Fruit fly (Drosophila melanogaster) whole organism, embryonic: ENCODE measurements around the gene SP555.

Source experiments
- Adf1 ChIP-seq: fragments of 200-800 bp; sonication (Bioruptor generic); IDR thresholded peaks from 2 replicates; pipeline ENCODE4 v1.3.6; 2022; ENCODE audit warnings: missing biosample characterization, missing genetic modification characterization
- B-H1 ChIP-seq: fragments of 200-800 bp; sonication (Bioruptor generic); IDR thresholded peaks from 3 replicates; pipeline ENCODE4 v1.3.6; 2022; ENCODE audit warnings: missing biosample characterization, missing genetic modification characterization
- CG10462 ChIP-seq: fragments of 200-800 bp; sonication (Bioruptor generic); optimal IDR thresholded peaks from 2 replicates; lab custom pipeline; 2016; ENCODE audit warnings: missing biosample characterization, missing genetic modification characterization
- CG10979 ChIP-seq: fragments of 200-800 bp; sonication (Bioruptor generic); optimal IDR thresholded peaks from 2 replicates; lab custom pipeline; 2018; ENCODE audit warnings: missing biosample characterization, mild to moderate bottlenecking, missing genetic modification characterization, moderate library complexity
- CG11398 ChIP-seq: fragments of 200-800 bp; sonication (Bioruptor generic); optimal IDR thresholded peaks from 2 replicates; lab custom pipeline; 2016; ENCODE audit warnings: missing biosample characterization, missing genetic modification characterization
- CG12659 ChIP-seq: fragments of 200-800 bp; sonication (Bioruptor generic); optimal IDR thresholded peaks from 3 replicates; lab custom pipeline; 2017; ENCODE audit warnings: mild to moderate bottlenecking, missing biosample characterization, missing genetic modification reagents, missing genetic modification characterization
- CG14441 ChIP-seq: fragments of 200-800 bp; sonication (Bioruptor generic); IDR thresholded peaks from 2 replicates; pipeline ENCODE4 v1.3.6; 2022; ENCODE audit warnings: missing biosample characterization, missing genetic modification characterization
- CG14860 ChIP-seq: fragments of 200-800 bp; sonication (Bioruptor generic); IDR thresholded peaks from 3 replicates; pipeline ENCODE4 v1.3.6; 2022; ENCODE audit warnings: missing biosample characterization, missing genetic modification characterization; ENCODE audit not compliant: partially characterized antibody
- CG14965 ChIP-seq: fragments of 200-800 bp; sonication (Bioruptor generic); optimal IDR thresholded peaks from 2 replicates; lab custom pipeline; 2016; ENCODE audit warnings: missing biosample characterization, missing genetic modification characterization, borderline replicate concordance
- CG1529 ChIP-seq: fragments of 200-800 bp; sonication (Bioruptor generic); optimal IDR thresholded peaks from 3 replicates; lab custom pipeline; 2018; ENCODE audit warnings: missing biosample characterization, missing genetic modification characterization
- CG15479 ChIP-seq: fragments of 200-800 bp; sonication (Bioruptor generic); optimal IDR thresholded peaks from 3 replicates; lab custom pipeline; 2019; ENCODE audit warnings: missing biosample characterization, mild to moderate bottlenecking, missing genetic modification characterization, moderate library complexity
- CG17359 ChIP-seq: fragments of 200-800 bp; sonication (Bioruptor generic); optimal IDR thresholded peaks from 3 replicates; lab custom pipeline; 2018; ENCODE audit warnings: missing biosample characterization, mild to moderate bottlenecking, missing genetic modification characterization, moderate library complexity
- CG18476 ChIP-seq: fragments of 200-800 bp; sonication (Bioruptor generic); optimal IDR thresholded peaks from 2 replicates; lab custom pipeline; 2016; ENCODE audit warnings: missing biosample characterization, mild to moderate bottlenecking, missing genetic modification characterization
- CG2678 ChIP-seq: fragments of 200-800 bp; sonication (Bioruptor generic); optimal IDR thresholded peaks from 3 replicates; lab custom pipeline; 2019; ENCODE audit warnings: missing biosample characterization, mild to moderate bottlenecking, missing genetic modification characterization, moderate library complexity
- CG2889 ChIP-seq: fragments of 200-800 bp; sonication (Bioruptor generic); IDR thresholded peaks from 3 replicates; pipeline ENCODE4 v1.3.6; 2022; ENCODE audit warnings: missing biosample characterization, missing genetic modification characterization
- CG32532 ChIP-seq: fragments of 200-800 bp; sonication (Bioruptor generic); IDR thresholded peaks from 2 replicates; pipeline ENCODE4 v1.3.6; 2022; ENCODE audit warnings: missing biosample characterization, missing genetic modification characterization
- CG34376 ChIP-seq: fragments of 200-800 bp; sonication (Bioruptor generic); optimal IDR thresholded peaks from 2 replicates; lab custom pipeline; 2018; ENCODE audit warnings: missing biosample characterization, mild to moderate bottlenecking, missing genetic modification characterization
- CG6791 ChIP-seq: fragments of 200-800 bp; sonication (Bioruptor generic); IDR thresholded peaks from 3 replicates; pipeline ENCODE4 v1.3.6; 2022; ENCODE audit warnings: missing biosample characterization, missing genetic modification characterization; ENCODE audit not compliant: partially characterized antibody
- CG7271 ChIP-seq: fragments of 200-800 bp; sonication (Bioruptor generic); optimal IDR thresholded peaks from 2 replicates; lab custom pipeline; 2018; ENCODE audit warnings: missing biosample characterization, mild to moderate bottlenecking, missing genetic modification characterization, moderate library complexity
- CG7556 ChIP-seq: fragments of 200-800 bp; sonication (Bioruptor generic); optimal IDR thresholded peaks from 2 replicates; lab custom pipeline; 2017; ENCODE audit warnings: missing biosample characterization, mild to moderate bottlenecking, missing genetic modification characterization
- CG7745 ChIP-seq: fragments of 200-800 bp; sonication (Bioruptor generic); optimal IDR thresholded peaks from 2 replicates; lab custom pipeline; 2018; ENCODE audit warnings: missing biosample characterization, mild to moderate bottlenecking, missing genetic modification characterization, moderate library complexity
- CG9215 ChIP-seq: fragments of 200-800 bp; sonication (Bioruptor generic); IDR thresholded peaks from 2 replicates; pipeline ENCODE4 v1.3.6; 2022; ENCODE audit warnings: missing biosample characterization, missing genetic modification characterization
- CG9797 ChIP-seq: fragments of 200-800 bp; sonication (Bioruptor generic); optimal IDR thresholded peaks from 3 replicates; lab custom pipeline; 2018; ENCODE audit warnings: missing biosample characterization, mild to moderate bottlenecking, missing genetic modification characterization
- CG9876 ChIP-seq: fragments of 200-800 bp; sonication (Bioruptor generic); optimal IDR thresholded peaks from 2 replicates; lab custom pipeline; 2016; ENCODE audit warnings: missing biosample characterization, missing genetic modification characterization
- E2f1 ChIP-seq: fragments of 200-800 bp; sonication (Bioruptor generic); IDR thresholded peaks from 2 replicates; pipeline ENCODE4 v1.3.6; 2022; ENCODE audit warnings: missing biosample characterization, missing genetic modification characterization
- Gsc ChIP-seq: fragments of 200-800 bp; sonication (Bioruptor generic); IDR thresholded peaks from 2 replicates; pipeline ENCODE4 v1.3.6; 2022; ENCODE audit warnings: missing biosample characterization, missing genetic modification characterization
- HmgZ ChIP-seq: fragments of 200-800 bp; sonication (Bioruptor generic); optimal IDR thresholded peaks from 2 replicates; lab custom pipeline; 2018; ENCODE audit warnings: missing biosample characterization, mild to moderate bottlenecking, missing genetic modification characterization
- Nf-YA ChIP-seq: fragments of 200-800 bp; sonication (Bioruptor generic); IDR thresholded peaks from 2 replicates; pipeline ENCODE4 v1.3.6; 2022; ENCODE audit warnings: missing biosample characterization, missing genetic modification characterization
- Rfx ChIP-seq: fragments of 200-800 bp; sonication (Bioruptor generic); IDR thresholded peaks from 2 replicates; pipeline ENCODE4 v1.3.6; 2022; ENCODE audit warnings: missing biosample characterization, missing genetic modification characterization
- Scr ChIP-seq: fragments of 200-800 bp; sonication (Bioruptor generic); IDR thresholded peaks from 2 replicates; pipeline ENCODE4 v1.3.6; 2022; ENCODE audit warnings: missing biosample characterization, missing genetic modification characterization; ENCODE audit not compliant: partially characterized antibody
- Trl ChIP-seq, 3 experiments: fragments of >200 bp in 2 of 3; fragments of 200-800 bp in 1 of 3; sonication (Bioruptor generic) in 1 of 3; optimal IDR thresholded peaks; 2 replicates in 1 of 3; 3 replicates in 2 of 3; lab custom pipeline; 2016 to 2017; ENCODE audit warnings: missing biosample characterization in 1 of 3, missing genetic modification characterization in 1 of 3
- YL-1 ChIP-seq: fragments of 200-800 bp; sonication (Bioruptor generic); optimal IDR thresholded peaks from 3 replicates; lab custom pipeline; 2017; ENCODE audit warnings: missing biosample characterization, mild to moderate bottlenecking, missing genetic modification characterization
- ara ChIP-seq: fragments of 200-800 bp; sonication (Bioruptor generic); IDR thresholded peaks from 2 replicates; pipeline ENCODE4 v1.3.6; 2022; ENCODE audit warnings: missing biosample characterization, missing genetic modification characterization
- bcd ChIP-seq: fragments of 200-800 bp; sonication (Bioruptor generic); optimal IDR thresholded peaks from 2 replicates; lab custom pipeline; 2017; ENCODE audit warnings: missing biosample characterization, mild to moderate bottlenecking, missing genetic modification characterization
- cad ChIP-seq: fragments of >200 bp; optimal IDR thresholded peaks from 2 replicates; lab custom pipeline; 2017; ENCODE audit warnings: missing biosample characterization, missing genetic modification characterization
- chif ChIP-seq, 2 experiments: fragments of 200-800 bp; sonication (Bioruptor generic); optimal IDR thresholded peaks; 3 replicates each; lab custom pipeline; 2016; ENCODE audit warnings: missing biosample characterization in 2 of 2, missing genetic modification characterization in 2 of 2
- dysf ChIP-seq: fragments of 200-800 bp; sonication (Bioruptor generic); IDR thresholded peaks from 3 replicates; pipeline ENCODE4 v1.3.6; 2022; ENCODE audit warnings: missing biosample characterization, missing genetic modification characterization
- gt ChIP-seq: fragments of 200-800 bp; sonication (Bioruptor generic); IDR thresholded peaks from 2 replicates; pipeline ENCODE4 v1.3.6; 2022; ENCODE audit warnings: missing biosample characterization, missing genetic modification characterization
- her ChIP-seq: fragments of 200-800 bp; sonication (Bioruptor generic); optimal IDR thresholded peaks from 2 replicates; lab custom pipeline; 2016; ENCODE audit warnings: missing biosample characterization, missing genetic modification characterization
- ind ChIP-seq: fragments of 200-800 bp; sonication (Bioruptor generic); optimal IDR thresholded peaks from 3 replicates; lab custom pipeline; 2016; ENCODE audit warnings: missing biosample characterization, missing genetic modification characterization
- lbe ChIP-seq: fragments of 200-800 bp; sonication (Bioruptor generic); optimal IDR thresholded peaks from 2 replicates; lab custom pipeline; 2016; ENCODE audit warnings: missing biosample characterization, mild to moderate bottlenecking, missing genetic modification characterization
- lilli ChIP-seq: fragments of 200-800 bp; sonication (Bioruptor generic); optimal IDR thresholded peaks from 3 replicates; lab custom pipeline; 2016; ENCODE audit warnings: missing biosample characterization, missing genetic modification characterization
- lmd ChIP-seq: fragments of 200-800 bp; sonication (Bioruptor generic); IDR thresholded peaks from 2 replicates; pipeline ENCODE4 v1.3.6; 2022; ENCODE audit warnings: missing biosample characterization, missing genetic modification characterization
- lov ChIP-seq, 2 experiments: fragments of 200-800 bp in 1 of 2; fragments of >200 bp in 1 of 2; sonication (Bioruptor generic) in 1 of 2; IDR thresholded peaks in 1 of 2; optimal IDR thresholded peaks in 1 of 2; 2 replicates in 1 of 2; 3 replicates in 1 of 2; pipeline versions ENCODE4 v1.3.6 to Lab custom; 2017 to 2022; ENCODE audit warnings: missing biosample characterization in 1 of 2, missing genetic modification characterization in 1 of 2
- sens ChIP-seq: fragments of 200-800 bp; sonication (Bioruptor generic); peaks from one replicate; lab custom pipeline; 2016; ENCODE audit warnings: missing biosample characterization, missing genetic modification characterization
- sens-2 ChIP-seq: fragments of 200-800 bp; sonication (Bioruptor generic); IDR thresholded peaks from 2 replicates; pipeline ENCODE4 v1.3.6; 2022; ENCODE audit warnings: missing biosample characterization, missing genetic modification characterization
- sisA ChIP-seq: fragments of 200-800 bp; sonication (Bioruptor generic); IDR thresholded peaks from 2 replicates; pipeline ENCODE4 v1.3.6; 2022; ENCODE audit warnings: missing biosample characterization, missing genetic modification characterization
- ssp ChIP-seq: fragments of 200-800 bp; sonication (Bioruptor generic); IDR thresholded peaks from 2 replicates; pipeline ENCODE4 v1.3.6; 2022; ENCODE audit warnings: missing biosample characterization, missing genetic modification characterization
- unpg ChIP-seq: fragments of 200-800 bp; sonication (Bioruptor generic); optimal IDR thresholded peaks from 3 replicates; lab custom pipeline; 2018; ENCODE audit warnings: missing biosample characterization, mild to moderate bottlenecking, missing genetic modification characterization, moderate library complexity
- z ChIP-seq: fragments of 200-800 bp; sonication (Bioruptor generic); IDR thresholded peaks from 3 replicates; pipeline ENCODE4 v1.3.6; 2022; ENCODE audit warnings: missing biosample characterization, missing genetic modification characterization

The SP555 gene

DNA sequence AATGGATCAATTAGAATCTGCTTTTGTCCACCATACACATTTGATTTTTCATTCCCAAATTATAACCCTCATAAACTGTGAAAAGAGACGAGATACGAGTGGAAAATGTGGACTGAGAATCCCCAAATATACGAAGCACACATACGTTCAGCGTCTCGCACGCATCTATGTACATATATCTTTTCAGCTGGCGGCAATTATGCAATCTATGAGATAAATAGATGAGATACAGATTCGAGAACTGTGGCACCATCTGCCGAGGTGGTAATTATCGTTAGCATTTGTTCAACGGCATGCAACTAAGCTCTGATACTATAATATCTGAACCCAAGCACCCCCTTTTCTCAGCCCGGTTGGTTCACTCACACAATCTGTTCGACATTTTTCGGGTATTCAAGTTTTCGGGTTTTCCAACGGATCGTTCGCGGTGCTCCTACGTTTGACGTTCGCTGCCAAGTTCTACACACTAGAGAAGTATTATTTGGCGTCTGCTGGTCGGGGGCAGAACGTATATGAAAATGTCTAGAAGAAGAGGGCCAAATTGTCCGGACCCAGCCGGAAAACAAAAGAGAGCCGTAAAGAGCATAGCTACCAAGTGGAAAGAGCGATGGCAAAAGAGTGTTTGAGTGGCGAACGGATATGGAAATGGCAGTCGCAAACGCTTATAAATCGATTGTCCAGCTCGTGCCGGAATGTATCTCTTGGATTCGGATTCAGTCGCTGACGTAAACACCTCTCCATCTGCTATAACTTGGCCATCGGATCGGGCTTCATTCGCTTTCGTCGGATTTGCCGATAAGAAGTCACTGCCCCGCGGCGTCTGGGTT is 42.3 kb upstream of the SP555 start (continued):
- TF ChIP-seq YL-1 (GFP tag; lab: Kevin White, UChicago) (no peak), CG9876 (GFP tag; lab: Kevin White, UChicago) (no peak), CG6791 (no peak), CG1529 (no peak), bcd (GFP tag; lab: Kevin White, UChicago) (no peak), CG14965 (GFP tag; lab: Kevin White, UChicago) (no peak), Scr (GFP tag; lab: Robert Waterston, UW) (peak; percentile 22; the same call in 1 of the 2 replicates), gt (GFP tag; lab: Robert Waterston, UW) (no peak), CG34376 (GFP tag; lab: Kevin White, UChicago) (no peak), CG2678 (tag; lab: Kevin White, UChicago) (no peak), ind (GFP tag; lab: Kevin White, UChicago) (no peak), dysf (GFP tag; lab: Robert Waterston, UW) (no peak), CG7556 (GFP tag; lab: Kevin White, UChicago) (no peak), CG11398 (GFP tag; lab: Kevin White, UChicago) (no peak), cad (GFP tag; lab: Kevin White, UChicago) (no peak), lbe (no peak), ssp (GFP tag; lab: Robert Waterston, UW) (no peak), CG12659 (no peak), CG10979 (tag; lab: Kevin White, UChicago) (no peak), CG18476 (GFP tag; lab: Kevin White, UChicago) (no peak), unpg (GFP tag; lab: Kevin White, UChicago) (no peak), her (GFP tag; lab: Kevin White, UChicago) (no peak), Trl (optimal IDR thresholded peaks at IDR 0.05; lab: Kevin White, UChicago) (peak; percentile 52 to 77), Trl (GFP tag; optimal IDR thresholded peaks at IDR 0.05; lab: Kevin White, UChicago) (no peak), lov (optimal IDR thresholded peaks at IDR 0.05; lab: Kevin White, UChicago) (no peak), lov (GFP tag; IDR thresholded peaks at IDR 0.05; lab: Robert Waterston, UW) (no peak), ara (GFP tag; lab: Robert Waterston, UW) (no peak), CG14441 (GFP tag; lab: Robert Waterston, UW) (no peak), CG9215 (no peak), Gsc (no peak), lilli (GFP tag; lab: Kevin White, UChicago) (no peak), CG7271 (no peak), z (GFP tag; lab: Robert Waterston, UW) (no peak), CG17359 (tag; lab: Kevin White, UChicago) (no peak), Nf-YA (GFP tag; lab: Robert Waterston, UW) (no peak), Rfx (GFP tag; lab: Robert Waterston, UW) (no peak), CG32532 (peak; percentile 11; the same call in 1 of the 2 replicates), sens-2 (GFP tag; lab: Robert Waterston, UW) (no peak), E2f1 (GFP tag; lab: Robert Waterston, UW) (no peak), CG15479 (peak; percentile 35), CG2889 (no peak), HmgZ (no peak), CG10462 (no peak), chif (GFP tag; optimal IDR thresholded peaks at IDR 0.05; lab: Kevin White, UChicago) (no peak), lmd (GFP tag; lab: Robert Waterston, UW) (no peak), B-H1 (no peak), CG9797 (GFP tag; lab: Kevin White, UChicago) (no peak), sens (peak; percentile 50), Adf1 (GFP tag; lab: Robert Waterston, UW) (no peak), CG14860 (GFP tag; lab: Robert Waterston, UW) (no peak), sisA (GFP tag; lab: Robert Waterston, UW) (no peak), CG7745 (no peak)
